Worm (Caenorhabditis elegans) whole organism, young adult: Measurements from ENCODE around the gene F49F1.14.
A peak's percentile ranks its signal among the peaks of the same experiment; 100 is the strongest.

Experiments
- B0019.2 ChIP-seq: fragments of 200-800 bp; sonication (Bioruptor generic); conservative IDR thresholded peaks from 2 replicates; pipeline ENCODE4 v1.3.6; 2022; ENCODE audit warnings: missing genetic modification reagents, missing genetic modification characterization, missing compliant biosample characterization
- B0035.1 ChIP-seq: sonication (generic microtip); optimal IDR thresholded peaks from 2 replicates; lab custom pipeline; 2016; ENCODE audit warnings: missing genetic modification characterization, mild to moderate bottlenecking, missing compliant biosample characterization, missing genotype, missing genetic modification reagents
- B0336.3 ChIP-seq: fragments of 200-800 bp; sonication (Bioruptor generic); IDR thresholded peaks from 2 replicates; pipeline ENCODE4 v1.3.6; 2022; ENCODE audit warnings: missing genetic modification characterization, missing compliant biosample characterization
- C17E4.6 ChIP-seq: fragments of 200-800 bp; sonication (Bioruptor generic); IDR thresholded peaks from 2 replicates; pipeline ENCODE4 v1.3.6; 2022; ENCODE audit warnings: missing genetic modification reagents, missing genetic modification characterization, missing compliant biosample characterization
- F33H1.4 ChIP-seq: fragments of 200-800 bp; sonication (Bioruptor generic); IDR thresholded peaks from 2 replicates; pipeline ENCODE4 v1.3.6; 2022; ENCODE audit warnings: missing genetic modification reagents, missing genetic modification characterization, missing compliant biosample characterization
- F37B4.10 ChIP-seq: fragments of 200-800 bp; sonication (Bioruptor generic); IDR thresholded peaks from 2 replicates; pipeline ENCODE4 v1.3.6; 2022; ENCODE audit warnings: missing genetic modification characterization, missing compliant biosample characterization
- F39B2.1 ChIP-seq: fragments of 200-800 bp; sonication (Bioruptor generic); IDR thresholded peaks from 2 replicates; pipeline ENCODE4 v1.3.6; 2022; ENCODE audit warnings: missing genetic modification reagents, missing genetic modification characterization, missing compliant biosample characterization
- F57A8.1 ChIP-seq: fragments of 200-800 bp; sonication (Bioruptor generic); optimal IDR thresholded peaks from 2 replicates; lab custom pipeline; 2018; ENCODE audit warnings: mild to moderate bottlenecking, missing genetic modification characterization, moderate library complexity, missing compliant biosample characterization
- F57C9.4 ChIP-seq: sonication (generic microtip); optimal IDR thresholded peaks from 2 replicates; lab custom pipeline; 2017; ENCODE audit warnings: mild to moderate bottlenecking, missing genetic modification characterization, missing compliant biosample characterization
- T07F8.4 ChIP-seq: sonication (generic microtip); optimal IDR thresholded peaks from 2 replicates; lab custom pipeline; 2016; ENCODE audit warnings: mild to moderate bottlenecking, missing genetic modification characterization, moderate library complexity, missing compliant biosample characterization
- T26A5.8 ChIP-seq: sonication (generic microtip); optimal IDR thresholded peaks from 2 replicates; lab custom pipeline; 2016; ENCODE audit warnings: missing genetic modification characterization, missing compliant biosample characterization
- Y53G8AR.9 ChIP-seq: fragments of 200-800 bp; sonication (Bioruptor generic); conservative IDR thresholded peaks from 2 replicates; pipeline ENCODE4 v1.3.6; 2022; ENCODE audit warnings: missing genetic modification reagents, missing genetic modification characterization, missing compliant biosample characterization
- Y67H2A.10 ChIP-seq: fragments of 200-800 bp; sonication (Bioruptor generic); conservative IDR thresholded peaks from 2 replicates; pipeline ENCODE4 v1.3.6; 2022; ENCODE audit warnings: missing genetic modification reagents, missing genetic modification characterization, missing compliant biosample characterization
- Y79H2A.3 ChIP-seq: fragments of 200-800 bp; sonication (Bioruptor generic); conservative IDR thresholded peaks from 2 replicates; pipeline ENCODE4 v1.3.6; 2022; ENCODE audit warnings: missing genetic modification reagents, missing genetic modification characterization, missing compliant biosample characterization
- Y95B8A.8 ChIP-seq: fragments of 200-800 bp; sonication (Bioruptor generic); IDR thresholded peaks from 2 replicates; pipeline ENCODE4 v1.3.6; 2022; ENCODE audit warnings: missing genetic modification reagents, missing genetic modification characterization, missing compliant biosample characterization
- ZK185.1 ChIP-seq: sonication (generic microtip); optimal IDR thresholded peaks from 2 replicates; lab custom pipeline; 2016; ENCODE audit warnings: mild to moderate bottlenecking, missing genetic modification characterization, missing compliant biosample characterization; ENCODE audit not compliant: poor library complexity, severe bottlenecking
- athp-1 ChIP-seq: sonication (generic microtip); optimal IDR thresholded peaks from 2 replicates; lab custom pipeline; 2017; ENCODE audit warnings: mild to moderate bottlenecking, missing genetic modification characterization, missing compliant biosample characterization
- attf-5 ChIP-seq: fragments of 200-800 bp; sonication (Bioruptor generic); optimal IDR thresholded peaks from 2 replicates; lab custom pipeline; 2018; ENCODE audit warnings: mild to moderate bottlenecking, missing genetic modification characterization, missing compliant biosample characterization
- ccch-3 ChIP-seq: fragments of 200-800 bp; sonication (Bioruptor generic); optimal IDR thresholded peaks from 2 replicates; lab custom pipeline; 2018; ENCODE audit warnings: mild to moderate bottlenecking, missing genetic modification characterization, missing compliant biosample characterization
- cebp-1 ChIP-seq, 2 experiments: fragments of 200-800 bp in 1 of 2; sonication (Bioruptor generic) in 1 of 2; sonication (generic microtip) in 1 of 2; IDR thresholded peaks in 1 of 2; optimal IDR thresholded peaks in 1 of 2; 2 replicates each; pipeline versions ENCODE4 v1.3.6 to Lab custom; 2017 to 2022; ENCODE audit warnings: missing compliant biosample characterization in 2 of 2, missing genetic modification characterization in 2 of 2, mild to moderate bottlenecking in 1 of 2, missing genetic modification reagents in 1 of 2, moderate library complexity in 1 of 2
- ceh-27 ChIP-seq: fragments of 200-800 bp; sonication (Bioruptor generic); optimal IDR thresholded peaks from 2 replicates; lab custom pipeline; 2018; ENCODE audit warnings: mild to moderate bottlenecking, missing genetic modification characterization, moderate library complexity, missing compliant biosample characterization
- ceh-58 ChIP-seq: fragments of 200-800 bp; sonication (Bioruptor generic); IDR thresholded peaks from 2 replicates; pipeline ENCODE4 v1.3.6; 2022; ENCODE audit warnings: missing genetic modification characterization, missing compliant biosample characterization
- ceh-91 ChIP-seq: fragments of 200-800 bp; sonication (Bioruptor generic); IDR thresholded peaks from 2 replicates; pipeline ENCODE4 v1.3.6; 2022; ENCODE audit warnings: missing genetic modification reagents, missing genetic modification characterization, missing compliant biosample characterization
- dox-1 ChIP-seq: fragments of 200-800 bp; sonication (Bioruptor generic); IDR thresholded peaks from 2 replicates; pipeline ENCODE4 v1.3.6; 2022; ENCODE audit warnings: missing genetic modification reagents, missing genetic modification characterization, missing compliant biosample characterization
- egl-18 ChIP-seq: fragments of 200-800 bp; sonication (Bioruptor generic); IDR thresholded peaks from 2 replicates; pipeline ENCODE4 v1.3.6; 2022; ENCODE audit warnings: missing genetic modification reagents, missing genetic modification characterization, missing compliant biosample characterization
- egl-44 ChIP-seq: fragments of 200-800 bp; sonication (Bioruptor generic); IDR thresholded peaks from 2 replicates; pipeline ENCODE4 v1.3.6; 2022; ENCODE audit warnings: missing genetic modification reagents, missing genetic modification characterization, missing compliant biosample characterization
- egrh-3 ChIP-seq: fragments of 200-800 bp; sonication (Bioruptor generic); IDR thresholded peaks from 2 replicates; pipeline ENCODE4 v1.3.6; 2022; ENCODE audit warnings: missing genetic modification reagents, missing genetic modification characterization, missing compliant biosample characterization
- ekl-4 ChIP-seq: fragments of 200-800 bp; sonication (Bioruptor generic); IDR thresholded peaks from 2 replicates; pipeline ENCODE4 v1.3.6; 2022; ENCODE audit warnings: missing genetic modification reagents, missing genetic modification characterization, missing compliant biosample characterization
- gei-17 ChIP-seq: fragments of 200-800 bp; sonication (Bioruptor generic); optimal IDR thresholded peaks from 2 replicates; lab custom pipeline; 2018; ENCODE audit warnings: mild to moderate bottlenecking, missing genetic modification characterization, missing compliant biosample characterization
- hmg-1.2 ChIP-seq: fragments of 200-800 bp; sonication (Bioruptor generic); IDR thresholded peaks from 2 replicates; pipeline ENCODE4 v1.3.6; 2022; ENCODE audit warnings: missing genetic modification reagents, missing genetic modification characterization, missing compliant biosample characterization
- hrde-1 ChIP-seq: sonication (generic microtip); optimal IDR thresholded peaks from 2 replicates; lab custom pipeline; 2016; ENCODE audit warnings: missing genetic modification characterization, mild to moderate bottlenecking, missing compliant biosample characterization, moderate library complexity, missing genotype, missing genetic modification reagents, borderline replicate concordance
- hsf-1 ChIP-seq: fragments of 200-800 bp; sonication (Bioruptor generic); IDR thresholded peaks from 2 replicates; pipeline ENCODE4 v1.3.6; 2022; ENCODE audit warnings: missing genetic modification reagents, missing genetic modification characterization, missing compliant biosample characterization
- let-526 ChIP-seq: fragments of 200-800 bp; sonication (Bioruptor generic); IDR thresholded peaks from 2 replicates; pipeline ENCODE4 v1.3.6; 2022; ENCODE audit warnings: missing genetic modification reagents, missing genetic modification characterization, missing compliant biosample characterization
- lsl-1 ChIP-seq: fragments of 200-800 bp; sonication (Bioruptor generic); optimal IDR thresholded peaks from 2 replicates; lab custom pipeline; 2018; ENCODE audit warnings: mild to moderate bottlenecking, missing genetic modification characterization, moderate library complexity, missing compliant biosample characterization
- madf-10 ChIP-seq: sonication (generic microtip); optimal IDR thresholded peaks from 2 replicates; lab custom pipeline; 2016; ENCODE audit warnings: mild to moderate bottlenecking, missing genetic modification characterization, missing compliant biosample characterization
- nfya-2 ChIP-seq: fragments of 200-800 bp; sonication (Bioruptor generic); IDR thresholded peaks from 2 replicates; pipeline ENCODE4 v1.3.6; 2022; ENCODE audit warnings: missing genetic modification reagents, missing genetic modification characterization, missing compliant biosample characterization
- repo-1 ChIP-seq: sonication (generic microtip); optimal IDR thresholded peaks from 2 replicates; lab custom pipeline; 2017; ENCODE audit warnings: mild to moderate bottlenecking, missing genetic modification characterization, missing compliant biosample characterization
- snpc-1.3 ChIP-seq: sonication (generic microtip); optimal IDR thresholded peaks from 2 replicates; lab custom pipeline; 2017; ENCODE audit warnings: missing genetic modification characterization, mild to moderate bottlenecking, missing compliant biosample characterization, antibody characterized with exemption, moderate library complexity, missing genotype, missing genetic modification reagents; ENCODE audit not compliant: insufficient read depth
- sptf-2 ChIP-seq: fragments of 200-800 bp; sonication (Bioruptor generic); optimal IDR thresholded peaks from 2 replicates; lab custom pipeline; 2018; ENCODE audit warnings: mild to moderate bottlenecking, missing genetic modification characterization, missing compliant biosample characterization
- unc-62 ChIP-seq: fragments of 150-350 bp; optimal IDR thresholded peaks from 2 replicates; lab custom pipeline; 2014; ENCODE audit warnings: missing biosample characterization, missing genetic modification reagents, missing genetic modification characterization
- zfh-2 ChIP-seq: fragments of 200-800 bp; sonication (Bioruptor generic); conservative IDR thresholded peaks from 2 replicates; pipeline ENCODE4 v1.3.6; 2022; ENCODE audit warnings: missing genetic modification reagents, missing genetic modification characterization, missing compliant biosample characterization
- ztf-25 ChIP-seq: fragments of 200-800 bp; sonication (Bioruptor generic); IDR thresholded peaks from 2 replicates; pipeline ENCODE4 v1.3.6; 2022; ENCODE audit warnings: missing genetic modification reagents, missing genetic modification characterization, missing compliant biosample characterization
- ztf-26 ChIP-seq: sonication (generic microtip); optimal IDR thresholded peaks from 2 replicates; lab custom pipeline; 2017; ENCODE audit warnings: missing genetic modification characterization, missing compliant biosample characterization
- ztf-28 ChIP-seq: fragments of 200-800 bp; sonication (Bioruptor generic); IDR thresholded peaks from 2 replicates; pipeline ENCODE4 v1.3.6; 2022; ENCODE audit warnings: missing genetic modification reagents, missing genetic modification characterization, missing compliant biosample characterization
- ztf-3 ChIP-seq: fragments of 200-800 bp; sonication (Bioruptor generic); optimal IDR thresholded peaks from 2 replicates; lab custom pipeline; 2018; ENCODE audit warnings: mild to moderate bottlenecking, missing genetic modification characterization, missing compliant biosample characterization

The F49F1.14 gene

ce11 chrIV:4079514-4079913 is 32.8 kb downstream of the F49F1.14 start, which contains the start of gene C35B1.4:
Gene C35B1.4 (plus strand): TSS chrIV:4079814.
- no peak for TF ChIP-seq ceh-27 (GFP tag; lab: Kevin White, UChicago)
- TF ChIP-seq lsl-1 (GFP tag; lab: Kevin White, UChicago): no peak
- TF ChIP-seq unc-62: no peak
- TF ChIP-seq F39B2.1: no peak
- no peak for TF ChIP-seq hsf-1
- TF ChIP-seq ceh-91 (GFP tag; lab: Robert Waterston, UW): no peak
- TF ChIP-seq ekl-4 (GFP tag; lab: Robert Waterston, UW): no peak
- no peak for TF ChIP-seq dox-1 (GFP tag; lab: Robert Waterston, UW)
- no peak for TF ChIP-seq F37B4.10 (GFP tag; lab: Robert Waterston, UW)
- TF ChIP-seq ccch-3 (GFP tag; lab: Kevin White, UChicago): no peak
- TF ChIP-seq cebp-1 (GFP tag; IDR thresholded peaks at IDR 0.05; lab: Robert Waterston, UW): no peak
- no peak for TF ChIP-seq cebp-1 (tag; optimal IDR thresholded peaks at IDR 0.05; lab: Kevin White, UChicago)
- no peak for TF ChIP-seq B0035.1 (tag; lab: Kevin White, UChicago)
- TF ChIP-seq, all 124 proteins: peak for 0

- TF ChIP-seq F57C9.4 (tag; lab: Kevin White, UChicago) (no peak), C17E4.6 (GFP tag; lab: Robert Waterston, UW) (no peak), madf-10 (tag; lab: Kevin White, UChicago) (no peak), ceh-91 (GFP tag; lab: Robert Waterston, UW) (no peak), let-526 (GFP tag; lab: Robert Waterston, UW) (no peak), hsf-1 (no peak), F37B4.10 (GFP tag; lab: Robert Waterston, UW) (no peak), nfya-2 (no peak), Y95B8A.8 (no peak), B0019.2 (GFP tag; lab: Robert Waterston, UW) (no peak), B0336.3 (no peak), Y53G8AR.9 (GFP tag; lab: Robert Waterston, UW) (no peak), gei-17 (GFP tag; lab: Kevin White, UChicago) (no peak), Y79H2A.3 (no peak), Y67H2A.10 (no peak), F57A8.1 (no peak), T07F8.4 (tag; lab: Kevin White, UChicago) (no peak), hmg-1.2 (GFP tag; lab: Robert Waterston, UW) (no peak), ztf-28 (GFP tag; lab: Robert Waterston, UW) (no peak), ceh-58 (GFP tag; lab: Robert Waterston, UW) (no peak)
These were observed 33.4 kb downstream of the F49F1.14 start, which contains the start of gene C35B1.8 for ce11 chrIV:4078901-4079300. Gene C35B1.8 (minus strand): TSS chrIV:4079001.

ce11 chrIV:4076690-4077295 is 35.5 kb downstream of the F49F1.14 start:
- TF ChIP-seq egrh-3 (GFP tag; lab: Robert Waterston, UW): peak; percentile 96
- peak; percentile 9 for TF ChIP-seq F57A8.1
- TF ChIP-seq sptf-2: peak; percentile 38
- TF ChIP-seq zfh-2: peak; percentile 71
- no peak for TF ChIP-seq ztf-3
- peak; percentile 9; the same call in 1 of the 2 replicates for TF ChIP-seq ceh-91 (GFP tag; lab: Robert Waterston, UW)
- no peak for TF ChIP-seq egl-44 (GFP tag; lab: Robert Waterston, UW)

DNA sequence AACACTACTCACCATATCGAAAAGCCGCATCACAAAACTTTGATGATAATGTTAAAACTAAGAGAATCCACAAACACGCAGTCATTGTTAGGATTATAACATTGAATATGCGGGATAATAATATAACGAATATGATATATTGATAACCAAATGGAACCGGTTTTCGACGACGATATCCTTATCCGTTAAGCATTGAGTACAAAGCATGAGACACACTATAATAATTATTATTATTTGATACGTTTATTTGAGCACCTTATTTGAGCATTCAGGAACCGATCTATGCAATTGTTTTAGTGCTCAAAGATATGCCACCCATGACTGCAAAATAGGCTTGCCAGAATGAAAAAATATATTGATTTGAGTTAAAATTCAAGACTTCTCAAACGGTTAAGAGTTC is 37.7 kb downstream of the F49F1.14 start, which contains the start of gene W03D2.9:
TSS of gene W03D2.9 (minus strand) at position 101 of the 400 bp plus-strand sequence.
- TF ChIP-seq athp-1 (tag; lab: Kevin White, UChicago) (no peak), F33H1.4 (GFP tag; lab: Robert Waterston, UW) (no peak), hrde-1 (tag; lab: Kevin White, UChicago) (no peak), ztf-25 (GFP tag; lab: Robert Waterston, UW) (no peak), attf-5 (GFP tag; lab: Kevin White, UChicago) (no peak), snpc-1.3 (tag; lab: Kevin White, UChicago) (no peak), ztf-26 (tag; lab: Kevin White, UChicago) (no peak), ZK185.1 (tag; lab: Kevin White, UChicago) (no peak), T26A5.8 (tag; lab: Kevin White, UChicago) (no peak), egl-18 (GFP tag; lab: Robert Waterston, UW) (no peak), Y67H2A.10 (no peak), repo-1 (tag; lab: Kevin White, UChicago) (no peak)
